Fruit fly (Drosophila melanogaster) whole organism: ENCODE results near the gene Mrp5.

ENCODE experiments used
- CG8478 ChIP-seq: fragments of >200 bp; optimal IDR thresholded peaks from 2 replicates; lab custom pipeline; 2018; ENCODE audit warnings: inconsistent platforms
- Dll ChIP-seq: fragments of >200 bp; optimal IDR thresholded peaks from 2 replicates; lab custom pipeline; 2017
- EcR ChIP-seq, 2 experiments: fragments of >200 bp; optimal IDR thresholded peaks; 2 replicates each; lab custom pipeline; 2017; ENCODE audit warnings: missing biosample characterization in 2 of 2, missing genetic modification characterization in 2 of 2, missing genetic modification reagents in 2 of 2
- pan ChIP-seq: fragments of >200 bp; optimal IDR thresholded peaks from 2 replicates; lab custom pipeline; 2017
- psq ChIP-seq: fragments of >200 bp; optimal IDR thresholded peaks from 2 replicates; lab custom pipeline; 2017
- usp ChIP-seq: fragments of >200 bp; optimal IDR thresholded peaks from 2 replicates; lab custom pipeline; 2017; ENCODE audit warnings: missing biosample characterization, missing genetic modification characterization, mixed read lengths

The Mrp5 gene

dm6 chr3R:19880431-19880939 lies 5.0 kb upstream of the Mrp5 start:
- no peak for TF ChIP-seq psq (lab: Kevin White, UChicago)
- no peak for TF ChIP-seq Dll (lab: Kevin White, UChicago)
- TF ChIP-seq EcR (GFP tag; optimal IDR thresholded peaks at IDR 0.05; lab: Kevin White, UChicago) = no peak
- no peak for TF ChIP-seq CG8478 (lab: Kevin White, UChicago)
- no peak for TF ChIP-seq usp (GFP tag; lab: Kevin White, UChicago)
- no peak for TF ChIP-seq pan (lab: Kevin White, UChicago)

DNA sequence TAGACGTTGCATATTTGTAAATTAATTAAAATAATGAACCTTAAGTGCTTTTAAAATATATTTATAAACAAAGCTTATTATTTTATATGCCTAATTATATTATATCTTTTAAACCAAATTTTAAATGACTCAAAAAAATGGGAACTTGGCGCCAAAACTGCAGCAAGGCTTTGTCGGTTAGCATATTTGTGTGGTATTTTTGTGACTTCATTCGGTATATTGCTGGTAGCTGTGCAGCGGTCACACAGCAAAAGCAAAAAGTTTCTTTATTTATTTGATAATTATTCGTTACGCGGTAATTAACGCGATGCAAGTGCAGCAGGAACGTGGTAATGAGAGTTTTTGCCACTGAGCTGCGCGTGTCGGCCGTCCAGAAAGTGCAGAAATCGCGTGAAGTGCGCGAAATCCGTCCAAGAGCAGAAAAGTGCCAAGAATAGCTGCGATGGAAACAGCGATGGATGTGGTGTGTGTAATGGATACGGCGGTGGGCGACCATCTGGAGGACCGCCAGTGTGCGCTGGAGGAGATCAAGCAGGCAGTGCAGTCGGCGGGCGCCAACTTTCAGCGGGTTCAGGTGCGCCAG lies 4.1 kb upstream of the Mrp5 start, which contains the start of gene Ask1:
TSS of gene Ask1 (plus strand) at position 250 of the 583 bp plus-strand sequence.
- TF ChIP-seq usp (GFP tag; lab: Kevin White, UChicago) = no peak
- TF ChIP-seq psq (lab: Kevin White, UChicago) = no peak
- TF ChIP-seq EcR (GFP tag; optimal IDR thresholded peaks at IDR 0.05; lab: Kevin White, UChicago) = no peak
- TF ChIP-seq Dll (lab: Kevin White, UChicago) = no peak
- no peak for TF ChIP-seq CG8478 (lab: Kevin White, UChicago)
- TF ChIP-seq pan (lab: Kevin White, UChicago) = no peak

DNA sequence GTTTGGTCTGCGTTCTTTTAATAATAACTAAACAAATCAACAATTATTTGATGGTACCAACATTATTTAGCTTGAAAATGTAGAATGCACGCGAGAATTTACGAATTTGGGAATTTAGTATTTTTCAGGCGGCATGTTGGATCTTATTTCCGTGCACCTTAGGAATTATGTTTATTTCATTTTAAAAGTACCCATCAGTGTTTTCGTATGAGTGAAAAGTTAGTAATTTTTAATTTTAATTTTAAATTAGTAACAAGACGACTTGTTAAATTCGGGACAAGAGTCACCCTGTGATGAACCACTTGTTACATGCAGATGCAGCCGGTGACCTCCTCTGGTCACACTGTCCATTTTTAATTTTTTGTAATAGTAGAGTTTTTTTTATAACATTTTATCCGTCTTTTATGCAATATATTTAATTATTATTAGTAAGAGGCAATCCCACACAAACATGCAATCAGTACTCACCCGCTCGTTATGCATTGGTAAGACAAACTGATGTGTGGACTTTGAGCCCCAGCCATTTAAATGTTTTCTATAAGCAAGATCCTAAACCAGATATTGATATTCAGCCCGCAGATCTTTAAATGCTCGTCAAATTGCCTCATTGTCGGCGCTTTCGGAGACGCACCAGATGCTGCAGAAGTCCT lies 2.1 kb upstream of the Mrp5 start, which contains the start of the genes CG17186 and Arc42:
TSS of gene CG17186 (minus strand) at position 88 of the 650 bp plus-strand sequence.
TSS of gene Arc42 (plus strand) at position 311 of the 650 bp plus-strand sequence.
- TF ChIP-seq pan (lab: Kevin White, UChicago) = no peak
- no peak for TF ChIP-seq Dll (lab: Kevin White, UChicago)
- TF ChIP-seq CG8478 (lab: Kevin White, UChicago) = no peak
- no peak for TF ChIP-seq EcR (GFP tag; optimal IDR thresholded peaks at IDR 0.05; lab: Kevin White, UChicago)
- no peak for TF ChIP-seq usp (GFP tag; lab: Kevin White, UChicago)
- TF ChIP-seq psq (lab: Kevin White, UChicago) = no peak

dm6 chr3R:19873102-19873737 lies 2.3 kb downstream of the Mrp5 start:
- TF ChIP-seq EcR (GFP tag; optimal IDR thresholded peaks at IDR 0.05; lab: Kevin White, UChicago) = no peak
- no peak for TF ChIP-seq usp (GFP tag; lab: Kevin White, UChicago)
- TF ChIP-seq CG8478 (lab: Kevin White, UChicago) = no peak
- TF ChIP-seq psq (lab: Kevin White, UChicago) = no peak
- no peak for TF ChIP-seq pan (lab: Kevin White, UChicago)
- TF ChIP-seq Dll (lab: Kevin White, UChicago) = no peak

DNA sequence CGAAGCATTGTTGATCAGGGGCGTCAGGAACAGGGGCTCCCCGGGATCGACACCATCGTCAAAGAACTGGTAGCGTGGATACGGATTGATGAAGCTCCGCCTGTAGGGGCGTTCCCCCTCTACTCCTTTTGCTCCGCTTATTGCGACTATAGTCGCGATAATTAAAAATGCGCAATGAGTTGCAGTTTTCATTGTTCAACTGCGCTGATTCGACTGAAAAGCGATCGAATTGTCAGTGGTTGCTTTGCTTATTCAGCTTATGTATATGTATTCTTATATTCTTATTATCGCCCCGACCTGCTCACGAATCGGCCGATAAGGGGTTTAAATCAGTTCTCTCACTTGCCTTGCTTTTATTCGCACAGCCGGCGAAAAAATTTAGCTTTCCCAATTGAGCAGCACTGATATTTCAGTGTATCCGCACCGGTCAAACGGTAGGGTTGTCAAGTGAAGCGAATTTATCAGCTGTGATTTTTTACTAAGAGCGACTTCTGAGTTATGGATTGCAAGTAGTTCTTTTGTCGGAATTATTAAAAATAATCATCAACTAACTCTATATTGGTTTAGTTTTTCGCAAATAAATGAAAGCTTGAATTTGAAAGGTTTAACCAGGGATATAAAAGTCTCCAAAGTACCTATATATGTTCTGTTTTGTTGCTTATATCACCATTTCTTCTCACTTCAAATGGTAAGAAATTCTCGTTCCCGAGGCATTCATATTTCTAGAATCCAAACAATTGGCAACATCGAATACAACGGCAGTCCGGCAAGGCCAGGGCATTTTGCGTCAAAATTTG lies 11.3 kb downstream of the Mrp5 start, which contains the start of the genes CG4572 and CG4686:
TSS of gene CG4572 (minus strand) at position 415 of the 797 bp plus-strand sequence.
TSS of gene CG4686 (plus strand) at position 518 of the 797 bp plus-strand sequence.
- TF ChIP-seq psq (lab: Kevin White, UChicago) (no peak), usp (GFP tag; lab: Kevin White, UChicago) (no peak), CG8478 (lab: Kevin White, UChicago) (no peak), Dll (lab: Kevin White, UChicago) (no peak), pan (lab: Kevin White, UChicago) (no peak), EcR (GFP tag; optimal IDR thresholded peaks at IDR 0.05; lab: Kevin White, UChicago) (no peak)

dm6 chr3R:19860996-19861719 lies 14.3 kb downstream of the Mrp5 start, which contains the start of the genes Ire1 and Mrm2:
Gene Ire1 (minus strand): TSS chr3R:19861291.
Gene Mrm2 (plus strand): TSS chr3R:19861610.
- TF ChIP-seq EcR (GFP tag; optimal IDR thresholded peaks at IDR 0.05; lab: Kevin White, UChicago) (no peak), Dll (lab: Kevin White, UChicago) (no peak), usp (GFP tag; lab: Kevin White, UChicago) (no peak), pan (lab: Kevin White, UChicago) (no peak), psq (lab: Kevin White, UChicago) (no peak), CG8478 (lab: Kevin White, UChicago) (no peak)

dm6 chr3R:19859370-19860033 lies 16.0 kb downstream of the Mrp5 start:
- TF ChIP-seq EcR (GFP tag; optimal IDR thresholded peaks at IDR 0.05; lab: Kevin White, UChicago) (no peak), pan (lab: Kevin White, UChicago) (no peak), Dll (lab: Kevin White, UChicago) (no peak), psq (lab: Kevin White, UChicago) (no peak), CG8478 (lab: Kevin White, UChicago) (no peak), usp (GFP tag; lab: Kevin White, UChicago) (no peak)

- TF ChIP-seq Dll (lab: Kevin White, UChicago) = no peak
- no peak for TF ChIP-seq CG8478 (lab: Kevin White, UChicago)
- no peak for TF ChIP-seq EcR (GFP tag; optimal IDR thresholded peaks at IDR 0.05; lab: Kevin White, UChicago)
- no peak for TF ChIP-seq pan (lab: Kevin White, UChicago)
- no peak for TF ChIP-seq usp (GFP tag; lab: Kevin White, UChicago)
- no peak for TF ChIP-seq psq (lab: Kevin White, UChicago)
These were observed 16.5 kb downstream of the Mrp5 start for dm6 chr3R:19858944-19859343.
